Worm (Caenorhabditis elegans): ENCODE measurements around the gene fbxb-90.

ce11 chrII:3773130-3773529, 24.5 kb upstream of the fbxb-90 start, which contains the start of gene T24E12.10:
- TF ChIP-seq ztf-29 (GFP tag; IDR thresholded peaks at IDR 0.05) = no peak
- TF ChIP-seq tab-1 (GFP tag; IDR thresholded peaks at IDR 0.05) = no peak
- TF ChIP-seq flt-1 (GFP tag; IDR thresholded peaks at IDR 0.05) = no peak
- no peak for TF ChIP-seq ztf-23 (GFP tag; IDR thresholded peaks at IDR 0.05)
- TF ChIP-seq klf-2 (GFP tag; conservative IDR thresholded peaks at IDR 0.05) = no peak
- TF ChIP-seq ref-1 (GFP tag; conservative IDR thresholded peaks at IDR 0.05) = no peak
- no peak for TF ChIP-seq cog-1 (tag; optimal IDR thresholded peaks at IDR 0.05)
- no peak for TF ChIP-seq med-1 (GFP tag; optimal IDR thresholded peaks at IDR 0.05; ENCODE audit: insufficient read depth)
- no peak for TF ChIP-seq T22C8.4 (GFP tag; IDR thresholded peaks at IDR 0.05)
